Worm (Caenorhabditis elegans) whole organism, late embryonic: ENCODE measurements around the gene Y41C4A.8.

ENCODE experiments used
- K09A11.1 ChIP-seq: sonication (generic microtip); optimal IDR thresholded peaks from 2 replicates; lab custom pipeline; 2017; ENCODE audit warnings: antibody characterized with exemption, mild to moderate bottlenecking, missing genetic modification characterization, missing compliant biosample characterization; ENCODE audit not compliant: insufficient read depth
- T23F11.4 ChIP-seq: fragments of 200-800 bp; sonication (Bioruptor generic); optimal IDR thresholded peaks from 2 replicates; lab custom pipeline; 2018; ENCODE audit warnings: mild to moderate bottlenecking, missing genetic modification characterization, missing compliant biosample characterization
- Y22D7AL.16 ChIP-seq: sonication (generic microtip); optimal IDR thresholded peaks from 2 replicates; lab custom pipeline; 2016; ENCODE audit warnings: missing genetic modification characterization, missing compliant biosample characterization
- ahr-1 ChIP-seq: sonication (generic microtip); optimal IDR thresholded peaks from 2 replicates; lab custom pipeline; 2016; ENCODE audit warnings: missing genetic modification characterization, missing compliant biosample characterization
- ama-1 ChIP-seq: fragments of 150-350 bp; optimal IDR thresholded peaks from 2 replicates; lab custom pipeline; 2014
- ceh-18 ChIP-seq: sonication (generic microtip); optimal IDR thresholded peaks from 2 replicates; lab custom pipeline; 2016; ENCODE audit warnings: missing genetic modification characterization, missing compliant biosample characterization
- ceh-19 ChIP-seq: fragments of 200-800 bp; sonication (Bioruptor generic); optimal IDR thresholded peaks from 2 replicates; lab custom pipeline; 2018; ENCODE audit warnings: mild to moderate bottlenecking, missing genetic modification characterization, missing compliant biosample characterization
- ceh-2 ChIP-seq: sonication (generic microtip); optimal IDR thresholded peaks from 2 replicates; lab custom pipeline; 2016; ENCODE audit warnings: missing genotype, missing genetic modification characterization, missing compliant biosample characterization
- ceh-24 ChIP-seq: sonication (generic microtip); optimal IDR thresholded peaks from 2 replicates; lab custom pipeline; 2016; ENCODE audit warnings: mild to moderate bottlenecking, missing genetic modification characterization, missing compliant biosample characterization
- ceh-30 ChIP-seq: fragments of 150-350 bp; optimal IDR thresholded peaks from 2 replicates; lab custom pipeline; 2014; ENCODE audit warnings: missing biosample characterization, missing genetic modification characterization
- ceh-34 ChIP-seq: sonication (generic microtip); optimal IDR thresholded peaks from 2 replicates; lab custom pipeline; 2016; ENCODE audit warnings: mild to moderate bottlenecking, missing genetic modification characterization, missing compliant biosample characterization
- che-1 ChIP-seq: sonication (generic microtip); optimal IDR thresholded peaks from 2 replicates; lab custom pipeline; 2016; ENCODE audit warnings: mild to moderate bottlenecking, missing genetic modification characterization, missing compliant biosample characterization
- dmd-4 ChIP-seq: sonication (generic microtip); optimal IDR thresholded peaks from 2 replicates; lab custom pipeline; 2016; ENCODE audit warnings: borderline replicate concordance, missing genetic modification characterization, missing compliant biosample characterization
- dve-1 ChIP-seq: sonication (generic microtip); optimal IDR thresholded peaks from 2 replicates; lab custom pipeline; 2017; ENCODE audit warnings: antibody characterized with exemption, mild to moderate bottlenecking, missing genetic modification characterization, missing compliant biosample characterization
- ets-4 ChIP-seq: sonication (generic microtip); optimal IDR thresholded peaks from 2 replicates; lab custom pipeline; 2016; ENCODE audit warnings: missing genetic modification characterization, missing compliant biosample characterization
- fax-1 ChIP-seq: sonication (generic microtip); optimal IDR thresholded peaks from 2 replicates; lab custom pipeline; 2016; ENCODE audit warnings: missing genotype, missing genetic modification characterization, missing compliant biosample characterization
- fkh-10 ChIP-seq: fragments of 150-350 bp; optimal IDR thresholded peaks from 2 replicates; lab custom pipeline; 2014; ENCODE audit warnings: missing biosample characterization, missing genetic modification reagents, missing genetic modification characterization
- gmeb-2 ChIP-seq: sonication (generic microtip); optimal IDR thresholded peaks from 2 replicates; lab custom pipeline; 2016; ENCODE audit warnings: missing genetic modification characterization, inconsistent platforms, missing compliant biosample characterization
- hlh-15 ChIP-seq: sonication (generic microtip); optimal IDR thresholded peaks from 2 replicates; lab custom pipeline; 2016; ENCODE audit warnings: missing genetic modification characterization, missing compliant biosample characterization
- hlh-6 ChIP-seq: sonication (generic microtip); optimal IDR thresholded peaks from 2 replicates; lab custom pipeline; 2016; ENCODE audit warnings: missing genotype, missing genetic modification characterization, missing compliant biosample characterization
- hlh-8 ChIP-seq: sonication (generic microtip); optimal IDR thresholded peaks from 2 replicates; lab custom pipeline; 2016; ENCODE audit warnings: missing genotype, missing genetic modification characterization, missing compliant biosample characterization
- lim-6 ChIP-seq: sonication (generic microtip); optimal IDR thresholded peaks from 2 replicates; lab custom pipeline; 2016; ENCODE audit warnings: missing genetic modification characterization, missing compliant biosample characterization
- nfya-1 ChIP-seq: sonication (generic microtip); optimal IDR thresholded peaks from 2 replicates; lab custom pipeline; 2017; ENCODE audit warnings: missing genetic modification characterization, mild to moderate bottlenecking, missing compliant biosample characterization, antibody characterized with exemption, moderate library complexity
- nhr-11 ChIP-seq: fragments of 150-350 bp; optimal IDR thresholded peaks from 2 replicates; lab custom pipeline; 2014; ENCODE audit warnings: missing biosample characterization, missing genetic modification characterization
- nhr-232 ChIP-seq: sonication (generic microtip); optimal IDR thresholded peaks from 2 replicates; lab custom pipeline; 2016; ENCODE audit warnings: missing genetic modification characterization, missing compliant biosample characterization
- npax-4 ChIP-seq: sonication (generic microtip); optimal IDR thresholded peaks from 2 replicates; lab custom pipeline; 2016; ENCODE audit warnings: missing genetic modification characterization, missing compliant biosample characterization
- odd-2 ChIP-seq: sonication (generic microtip); optimal IDR thresholded peaks from 2 replicates; lab custom pipeline; 2017; ENCODE audit warnings: antibody characterized with exemption, mild to moderate bottlenecking, missing genetic modification characterization, missing compliant biosample characterization
- pag-3 ChIP-seq: sonication (generic microtip); optimal IDR thresholded peaks from 2 replicates; lab custom pipeline; 2016; ENCODE audit warnings: missing compliant biosample characterization, missing genetic modification characterization, borderline replicate concordance
- pat-9 ChIP-seq: fragments of 200-800 bp; sonication (Bioruptor generic); optimal IDR thresholded peaks from 2 replicates; lab custom pipeline; 2018; ENCODE audit warnings: mild to moderate bottlenecking, missing genetic modification characterization, moderate library complexity, missing compliant biosample characterization
- pax-1 ChIP-seq: fragments of 150-350 bp; optimal IDR thresholded peaks from 2 replicates; lab custom pipeline; 2014; ENCODE audit warnings: missing biosample characterization, missing genetic modification characterization
- pha-4 ChIP-seq: fragments of 150-350 bp; optimal IDR thresholded peaks from 2 replicates; lab custom pipeline; 2018; ENCODE audit warnings: missing biosample characterization, missing genetic modification reagents, missing genetic modification characterization
- pqm-1 ChIP-seq: sonication (generic microtip); optimal IDR thresholded peaks from 2 replicates; lab custom pipeline; 2016; ENCODE audit warnings: missing genetic modification characterization, missing compliant biosample characterization
- pros-1 ChIP-seq: fragments of 150-350 bp; optimal IDR thresholded peaks from 2 replicates; lab custom pipeline; 2014; ENCODE audit warnings: missing biosample characterization, missing genetic modification reagents, missing genetic modification characterization
- ref-2 ChIP-seq: sonication (generic microtip); optimal IDR thresholded peaks from 2 replicates; lab custom pipeline; 2016; ENCODE audit warnings: missing genetic modification characterization, missing compliant biosample characterization
- rnt-1 ChIP-seq: sonication (generic microtip); optimal IDR thresholded peaks from 2 replicates; lab custom pipeline; 2016; ENCODE audit warnings: missing genetic modification characterization, missing compliant biosample characterization
- sdc-2 ChIP-seq: sonication (generic microtip); optimal IDR thresholded peaks from 2 replicates; lab custom pipeline; 2016; ENCODE audit warnings: missing genotype, missing genetic modification characterization, missing compliant biosample characterization
- sox-2 ChIP-seq: fragments of 200-800 bp; sonication (Bioruptor generic); IDR thresholded peaks from 2 replicates; pipeline ENCODE4 v1.3.6; 2022; ENCODE audit warnings: missing genetic modification reagents, missing genetic modification characterization, missing compliant biosample characterization
- unc-3 ChIP-seq, 2 experiments: fragments of 200-800 bp in 1 of 2; sonication (Bioruptor generic) in 1 of 2; sonication (generic microtip) in 1 of 2; conservative IDR thresholded peaks in 1 of 2; optimal IDR thresholded peaks in 1 of 2; 2 replicates each; pipeline versions ENCODE4 v1.3.6 to Lab custom; 2016 to 2022; ENCODE audit warnings: missing compliant biosample characterization in 2 of 2, missing genetic modification characterization in 2 of 2, missing genetic modification reagents in 1 of 2
- unc-86 ChIP-seq: sonication (generic microtip); optimal IDR thresholded peaks from 2 replicates; lab custom pipeline; 2016; ENCODE audit warnings: missing genetic modification characterization, missing compliant biosample characterization
- zip-5 ChIP-seq: sonication (generic microtip); optimal IDR thresholded peaks from 2 replicates; lab custom pipeline; 2016; ENCODE audit warnings: missing genetic modification characterization, missing compliant biosample characterization
- ztf-16 ChIP-seq: sonication (generic microtip); optimal IDR thresholded peaks from 2 replicates; lab custom pipeline; 2017; ENCODE audit warnings: missing genetic modification characterization, missing compliant biosample characterization

Y41C4A.8 gene

DNA sequence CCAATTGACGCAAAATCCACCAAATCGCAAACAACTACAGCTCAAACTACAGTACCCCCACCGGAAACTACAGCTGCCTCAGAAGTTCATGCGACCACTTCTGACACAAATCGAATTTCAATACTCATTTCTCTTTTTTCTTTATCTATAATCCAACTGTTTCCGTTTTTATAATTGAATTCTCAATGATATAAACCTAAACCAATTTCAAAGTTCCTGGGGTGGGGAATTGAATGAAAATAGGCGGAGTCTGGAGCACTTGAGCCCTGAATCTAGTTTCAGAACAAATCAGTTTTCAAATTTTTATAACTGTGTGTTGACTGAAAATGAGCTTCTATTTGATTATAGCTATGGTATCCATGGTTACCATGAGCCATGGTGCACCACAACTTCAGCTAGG is 12.3 kb downstream of the Y41C4A.8 start, which contains the start of gene Y41C4A.6:
Y41C4A.6 (plus strand) TSS at position 301 of the 400 bp plus-strand sequence.
- TF ChIP-seq dve-1 (tag; lab: Kevin White, UChicago) (no peak), hlh-15 (tag; lab: Kevin White, UChicago) (no peak), Y22D7AL.16 (tag; lab: Kevin White, UChicago) (no peak), dmd-4 (tag; lab: Kevin White, UChicago) (no peak), ceh-18 (tag; lab: Kevin White, UChicago) (no peak), gmeb-2 (no peak), ceh-34 (tag; lab: Kevin White, UChicago) (no peak), ceh-19 (GFP tag; lab: Kevin White, UChicago) (no peak), hlh-8 (no peak), fax-1 (no peak), K09A11.1 (tag; lab: Kevin White, UChicago) (no peak), zip-5 (no peak), fkh-10 (no peak), ref-2 (tag; lab: Kevin White, UChicago) (no peak)

- no peak for TF ChIP-seq unc-3 (GFP tag; conservative IDR thresholded peaks at IDR 0.05; lab: Robert Waterston, UW)
- TF ChIP-seq unc-3 (tag; optimal IDR thresholded peaks at IDR 0.05; lab: Kevin White, UChicago) = no peak
- TF ChIP-seq ceh-18 (tag; lab: Kevin White, UChicago) = no peak
- TF ChIP-seq ceh-19 (GFP tag; lab: Kevin White, UChicago) = no peak
- no peak for TF ChIP-seq fax-1
- no peak for TF ChIP-seq hlh-6 (tag; lab: Kevin White, UChicago)
- no peak for TF ChIP-seq ets-4 (tag; lab: Kevin White, UChicago)
- no peak for TF ChIP-seq ahr-1 (tag; lab: Kevin White, UChicago)
- no peak for TF ChIP-seq npax-4 (tag; lab: Kevin White, UChicago)
- TF ChIP-seq sox-2 (GFP tag; lab: Robert Waterston, UW) = no peak
- TF ChIP-seq rnt-1 = no peak
- no peak for TF ChIP-seq ref-2 (tag; lab: Kevin White, UChicago)
- no peak for TF ChIP-seq ceh-30 (tag; lab: Kevin White, UChicago)
- TF ChIP-seq odd-2 (tag; lab: Kevin White, UChicago) = no peak
- TF ChIP-seq che-1 (tag; lab: Kevin White, UChicago) = no peak
- no peak for TF ChIP-seq zip-5
- TF ChIP-seq nfya-1 = no peak
- no peak for TF ChIP-seq K09A11.1 (tag; lab: Kevin White, UChicago)
- no peak for TF ChIP-seq nhr-11 (tag; lab: Kevin White, UChicago)
- TF ChIP-seq pag-3 (tag; lab: Kevin White, UChicago) = no peak
Observed at ce11 chrIII:11694975-11695374, 13.6 kb downstream of the Y41C4A.8 start, which contains the start of gene Y41C4A.22. Y41C4A.22 (plus strand) TSS chrIII:11695275.

ce11 chrIII:11694506-11694947 is 14.1 kb downstream of the Y41C4A.8 start:
- TF ChIP-seq pqm-1 (tag; lab: Kevin White, UChicago) (no peak), ceh-24 (tag; lab: Kevin White, UChicago) (no peak), pax-1 (tag; lab: Kevin White, UChicago) (no peak), ztf-16 (tag; lab: Kevin White, UChicago) (no peak), sdc-2 (no peak), lim-6 (tag; lab: Kevin White, UChicago) (no peak), nhr-232 (tag; lab: Kevin White, UChicago) (no peak)

DNA sequence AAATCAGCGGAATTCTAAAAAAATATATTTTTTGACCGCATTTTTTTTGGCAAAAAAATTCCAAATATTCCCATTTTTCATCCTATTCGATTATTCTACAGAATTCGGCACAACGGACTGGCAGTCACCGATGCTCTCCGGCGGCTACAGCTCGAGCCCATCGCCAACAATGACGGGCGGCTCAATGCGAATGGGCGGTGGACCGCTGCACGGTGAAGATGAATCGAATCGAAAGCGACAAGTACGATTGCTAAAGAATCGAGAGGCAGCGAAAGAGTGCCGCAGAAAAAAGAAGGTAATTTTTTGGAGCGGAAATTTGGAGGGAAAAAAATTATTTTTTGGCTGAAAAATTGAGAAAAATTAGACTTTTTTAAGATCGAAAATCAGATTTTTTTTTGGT is 16.2 kb downstream of the Y41C4A.8 start:
- TF ChIP-seq ceh-18 (tag; lab: Kevin White, UChicago) (no peak), rnt-1 (no peak), pat-9 (tag; lab: Kevin White, UChicago) (no peak), gmeb-2 (no peak), T23F11.4 (GFP tag; lab: Kevin White, UChicago) (no peak), pha-4 (tag; lab: Kevin White, UChicago) (no peak), ama-1 (lab: Kevin White, UChicago) (no peak), nhr-11 (tag; lab: Kevin White, UChicago) (no peak), ceh-2 (tag; lab: Kevin White, UChicago) (no peak), ceh-34 (tag; lab: Kevin White, UChicago) (no peak), unc-86 (tag; lab: Kevin White, UChicago) (no peak), pros-1 (tag; lab: Kevin White, UChicago) (no peak)
- TF ChIP-seq, all 69 proteins: peak for 0
